Worm (Caenorhabditis elegans) whole organism, L4 larva: ENCODE measurements around the gene gcy-23.

ENCODE experiments used
- Y105C5A.15 ChIP-seq: fragments of 200-800 bp; sonication (Bioruptor generic); IDR thresholded peaks from 2 replicates; pipeline ENCODE4 v1.3.6; 2022; ENCODE audit warnings: missing genetic modification characterization, missing compliant biosample characterization
- ZK546.5 ChIP-seq, 2 experiments: sonication (generic microtip); optimal IDR thresholded peaks; 2 replicates each; lab custom pipeline; 2017; ENCODE audit warnings: missing biosample characterization in 2 of 2, missing genetic modification characterization in 2 of 2
- aly-2 ChIP-seq: sonication (generic microtip); optimal IDR thresholded peaks from 2 replicates; lab custom pipeline; 2018; ENCODE audit warnings: missing biosample characterization, missing genetic modification characterization
- ama-1 ChIP-seq: fragments of 150-350 bp; optimal IDR thresholded peaks from 2 replicates; lab custom pipeline; 2014; ENCODE audit warnings: inconsistent platforms, mixed read lengths
- fos-1 ChIP-seq: fragments of 150-350 bp; optimal IDR thresholded peaks from 2 replicates; lab custom pipeline; 2014; ENCODE audit warnings: missing biosample characterization, missing genetic modification characterization
- lin-39 ChIP-seq: fragments of 150-350 bp; optimal IDR thresholded peaks from 2 replicates; lab custom pipeline; 2014; ENCODE audit warnings: missing biosample characterization, missing genetic modification reagents, missing genetic modification characterization
- lsy-2 ChIP-seq, 2 experiments: fragments of 150-350 bp in 1 of 2; sonication (generic microtip) in 1 of 2; optimal IDR thresholded peaks; 2 replicates each; lab custom pipeline; 2014 to 2017; ENCODE audit warnings: missing biosample characterization in 2 of 2, missing genetic modification characterization in 2 of 2
- nhr-25 ChIP-seq: sonication (generic microtip); optimal IDR thresholded peaks from 2 replicates; lab custom pipeline; 2017; ENCODE audit warnings: missing genetic modification characterization, mild to moderate bottlenecking, missing compliant biosample characterization, antibody characterized with exemption, moderate library complexity, borderline replicate concordance; ENCODE audit not compliant: insufficient read depth
- nhr-77 ChIP-seq: fragments of 150-350 bp; optimal IDR thresholded peaks from 2 replicates; lab custom pipeline; 2014; ENCODE audit warnings: missing biosample characterization, missing genetic modification characterization
- pha-4 ChIP-seq, 2 experiments: fragments of 150-350 bp in 1 of 2; fragments of 200-800 bp in 1 of 2; sonication (Bioruptor generic) in 1 of 2; IDR thresholded peaks in 1 of 2; optimal IDR thresholded peaks in 1 of 2; 2 replicates each; pipeline versions ENCODE4 v1.3.6 to Lab custom; 2014 to 2022; ENCODE audit warnings: missing genetic modification characterization in 2 of 2, missing genetic modification reagents in 2 of 2, missing biosample characterization in 1 of 2, missing compliant biosample characterization in 1 of 2
- zip-11 ChIP-seq: fragments of 200-800 bp; sonication (Bioruptor generic); IDR thresholded peaks from 2 replicates; pipeline ENCODE4 v1.3.6; 2022; ENCODE audit warnings: missing genetic modification characterization, missing compliant biosample characterization

- TF ChIP-seq fos-1 (tag; lab: Kevin White, UChicago): no peak
- TF ChIP-seq aly-2: no peak
- TF ChIP-seq nhr-25 (tag; lab: Kevin White, UChicago): no peak
- no peak for TF ChIP-seq pha-4 (GFP tag; IDR thresholded peaks at IDR 0.05; lab: Robert Waterston, UW)
- no peak for TF ChIP-seq pha-4 (tag; optimal IDR thresholded peaks at IDR 0.05; lab: Kevin White, UChicago)
- no peak for TF ChIP-seq Y105C5A.15 (GFP tag; lab: Robert Waterston, UW)
- no peak for TF ChIP-seq ama-1
- TF ChIP-seq nhr-77 (tag; lab: Kevin White, UChicago): no peak
- TF ChIP-seq ZK546.5 (tag; optimal IDR thresholded peaks at IDR 0.05; lab: Kevin White, UChicago): no peak
- no peak for TF ChIP-seq lin-39
- TF ChIP-seq lsy-2 (tag; optimal IDR thresholded peaks at IDR 0.05; lab: Kevin White, UChicago): no peak
- TF ChIP-seq zip-11: no peak
Observed at ce11 chrIV:3252047-3252446, 37.1 kb downstream of the gcy-23 start.
